Fruit fly (Drosophila melanogaster) Kc167 (cell line): ENCODE results near the gene CG13692.

Experiments used
- Myc ChIP-seq: fragments of >200 bp; optimal IDR thresholded peaks from 2 replicates; lab custom pipeline; 2017; ENCODE audit warnings: missing external identifiers
- Sin3A ChIP-seq: fragments of >200 bp; optimal IDR thresholded peaks from 2 replicates; lab custom pipeline; 2018; ENCODE audit warnings: missing external identifiers
- insv ChIP-seq: fragments of >200 bp; optimal IDR thresholded peaks from 3 replicates; lab custom pipeline; 2018; ENCODE audit warnings: missing external identifiers
- psq ChIP-seq: fragments of >200 bp; optimal IDR thresholded peaks from 2 replicates; lab custom pipeline; 2017; ENCODE audit warnings: missing external identifiers
- ttk ChIP-seq: sonication (Bioruptor generic); optimal IDR thresholded peaks from 2 replicates; lab custom pipeline; 2017; ENCODE audit warnings: missing external identifiers

DNA sequence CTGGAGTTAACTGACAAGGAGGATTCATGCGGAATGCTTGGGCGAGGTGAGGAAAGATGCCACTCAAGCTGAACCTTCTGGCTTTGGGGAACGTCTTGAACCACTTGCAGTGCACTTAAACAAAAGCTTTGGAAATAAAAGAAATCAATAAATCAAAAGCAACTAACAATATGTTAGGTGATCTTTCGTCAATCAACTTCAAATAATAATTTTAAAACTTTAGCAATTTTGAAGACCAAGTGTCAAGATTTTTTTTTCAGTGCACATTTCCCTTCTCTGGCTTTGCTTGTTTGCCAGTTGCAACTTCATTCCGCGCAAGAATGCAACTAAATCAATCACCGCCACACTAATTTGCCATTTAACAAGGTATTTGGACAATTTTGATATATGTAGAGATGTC, 38.8 kb upstream of the CG13692 start:
- TF ChIP-seq Sin3A (lab: Kevin White, UChicago), result no peak
- TF ChIP-seq ttk (lab: Kevin White, UChicago), result no peak
- TF ChIP-seq insv (lab: Kevin White, UChicago), result no peak
- no peak for TF ChIP-seq Myc (lab: Kevin White, UChicago)
- TF ChIP-seq psq, result no peak
